Fruit fly (Drosophila melanogaster): ENCODE measurements around the gene CG13004.

CG13004 gene

DNA sequence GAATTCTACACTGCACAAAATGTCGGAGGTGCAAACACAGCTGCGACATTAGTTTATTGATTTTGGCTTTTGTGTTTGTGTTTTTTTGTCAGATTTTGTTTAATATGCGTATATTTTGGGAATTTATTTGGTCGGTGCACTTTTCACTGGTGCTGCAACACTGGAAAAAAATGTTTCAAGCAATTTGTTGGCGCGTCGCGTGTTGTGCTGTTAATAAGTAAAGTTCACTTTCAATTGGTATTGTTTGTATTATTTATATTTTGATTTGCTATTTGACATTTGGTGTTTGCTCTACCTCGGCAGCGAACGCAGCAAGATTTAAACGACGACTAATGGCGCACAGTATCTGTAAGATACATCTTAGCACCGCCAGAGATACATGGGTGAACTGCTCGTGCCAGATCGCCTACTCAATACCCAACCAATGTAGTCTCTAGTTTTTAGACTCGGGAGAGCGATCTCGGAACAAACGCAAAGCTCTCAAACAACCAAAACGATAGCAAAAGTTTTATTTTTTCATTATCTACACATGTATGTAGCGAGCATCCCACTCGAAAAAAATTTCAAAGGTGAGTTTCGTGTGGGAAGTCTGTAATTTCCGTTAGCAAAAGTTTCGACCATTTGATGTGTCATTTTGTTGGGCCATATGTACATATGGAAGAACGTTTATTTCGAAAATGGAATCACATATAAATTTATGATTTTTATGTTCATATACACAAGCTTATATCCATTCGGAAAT, 53.0 kb downstream of the CG13004 start (continued):
- TF ChIP-seq onecut (GFP tag; IDR thresholded peaks at IDR 0.05) = peak; percentile 34
- peak; percentile 44 for TF ChIP-seq cwo (GFP tag; optimal IDR thresholded peaks at IDR 0.05)
- TF ChIP-seq crol (GFP tag; IDR thresholded peaks at IDR 0.05) = no peak
- peak; percentile 58 for TF ChIP-seq Ada2b (GFP tag; IDR thresholded peaks at IDR 0.05)
- no peak for TF ChIP-seq h (optimal IDR thresholded peaks at IDR 0.05)
- peak; percentile 10 for TF ChIP-seq gcm2 (GFP tag; optimal IDR thresholded peaks at IDR 0.05)
- no peak for TF ChIP-seq pros (GFP tag; optimal IDR thresholded peaks at IDR 0.05)
- TF ChIP-seq tll (GFP tag; optimal IDR thresholded peaks at IDR 0.05) = no peak
- peak; percentile 41; the same call in 1 of the 3 replicates for TF ChIP-seq zfh1 (GFP tag; IDR thresholded peaks at IDR 0.05)
- 0 out of 2 replicates have a peak, but pooled peaks have one; percentile 20 for TF ChIP-seq CG13287 (GFP tag; IDR thresholded peaks at IDR 0.05; ENCODE audit: partially characterized antibody)
- TF ChIP-seq B-H2 (GFP tag; optimal IDR thresholded peaks at IDR 0.05) = no peak
- no peak for TF ChIP-seq CG4617 (GFP tag; optimal IDR thresholded peaks at IDR 0.05; ENCODE audit: borderline replicate concordance)
- TF ChIP-seq CG3838 (GFP tag; optimal IDR thresholded peaks at IDR 0.05) = no peak
- TF ChIP-seq CTCF (GFP tag; optimal IDR thresholded peaks at IDR 0.05) = no peak
- TF ChIP-seq sug (tag; optimal IDR thresholded peaks at IDR 0.05) = no peak
- no peak for TF ChIP-seq fu2 (GFP tag; optimal IDR thresholded peaks at IDR 0.05)
- peak; percentile 57 for TF ChIP-seq Deaf1 (tag; optimal IDR thresholded peaks at IDR 0.05)
- TF ChIP-seq CG5245 (GFP tag; optimal IDR thresholded peaks at IDR 0.05) = peak; percentile 34
- TF ChIP-seq pita (GFP tag; optimal IDR thresholded peaks at IDR 0.05) = no peak
- no peak for TF ChIP-seq abd-A (tag; optimal IDR thresholded peaks at IDR 0.05)
- TF ChIP-seq crc (GFP tag; optimal IDR thresholded peaks at IDR 0.05) = peak; percentile 24
- no peak for TF ChIP-seq CG12744 (GFP tag; optimal IDR thresholded peaks at IDR 0.05)
- TF ChIP-seq Rx (GFP tag; IDR thresholded peaks at IDR 0.05) = peak; percentile 52; the same call in 1 of the 2 replicates
- TF ChIP-seq Dll (GFP tag; IDR thresholded peaks at IDR 0.05; ENCODE audit: partially characterized antibody) = no peak
- TF ChIP-seq CG6175 (GFP tag; IDR thresholded peaks at IDR 0.05) = no peak
- peak; percentile 60 for TF ChIP-seq CG11504 (tag; optimal IDR thresholded peaks at IDR 0.05)
- peak; percentile 60; the same call in 1 of the 3 replicates for TF ChIP-seq otp (GFP tag; IDR thresholded peaks at IDR 0.05)
- TF ChIP-seq ERR (GFP tag; optimal IDR thresholded peaks at IDR 0.05) = no peak
- no peak for TF ChIP-seq CG33213 (GFP tag; optimal IDR thresholded peaks at IDR 0.05)
- TF ChIP-seq ssp (GFP tag; IDR thresholded peaks at IDR 0.05) = no peak
- TF ChIP-seq Fer3 (tag; optimal IDR thresholded peaks at IDR 0.05) = peak; percentile 26
- peak; percentile 38 to 49 for TF ChIP-seq Pdp1 (GFP tag; optimal IDR thresholded peaks at IDR 0.05)
- peak; percentile 50 for TF ChIP-seq Side (GFP tag; optimal IDR thresholded peaks at IDR 0.05)
- no peak for TF ChIP-seq CG15073 (GFP tag; optimal IDR thresholded peaks at IDR 0.05)
- TF ChIP-seq Drgx (GFP tag; IDR thresholded peaks at IDR 0.05) = peak; percentile 67
- TF ChIP-seq CG3163 (GFP tag; optimal IDR thresholded peaks at IDR 0.05) = peak; percentile 43
- peak; percentile 9 for TF ChIP-seq dm (GFP tag; optimal IDR thresholded peaks at IDR 0.05)
- peak; percentile 4 for TF ChIP-seq kay (GFP tag; optimal IDR thresholded peaks at IDR 0.05)
- 0 out of 2 replicates have a peak, but pooled peaks have one; percentile 21 for TF ChIP-seq H2.0 (GFP tag; IDR thresholded peaks at IDR 0.05)
- peak; percentile 43; the same call in 1 of the 2 replicates for TF ChIP-seq sens-2 (GFP tag; IDR thresholded peaks at IDR 0.05)
- no peak for TF ChIP-seq CG1647 (GFP tag; optimal IDR thresholded peaks at IDR 0.05)
- no peak for TF ChIP-seq psq (GFP tag; optimal IDR thresholded peaks at IDR 0.05)
- TF ChIP-seq CG10267 (tag; optimal IDR thresholded peaks at IDR 0.05) = peak; percentile 4
- no peak for TF ChIP-seq NC2β (GFP tag; optimal IDR thresholded peaks at IDR 0.05)
- peak; percentile 18 for TF ChIP-seq CG14965 (GFP tag; optimal IDR thresholded peaks at IDR 0.05; ENCODE audit: borderline replicate concordance)
- no peak for TF ChIP-seq gsb (GFP tag; IDR thresholded peaks at IDR 0.05)
- TF ChIP-seq sim (GFP tag; IDR thresholded peaks at IDR 0.05) = no peak
- TF ChIP-seq sna (GFP tag; IDR thresholded peaks at IDR 0.05; ENCODE audit: partially characterized antibody) = no peak
- TF ChIP-seq Hmx (GFP tag; optimal IDR thresholded peaks at IDR 0.05) = no peak
- TF ChIP-seq CG2120 (GFP tag; optimal IDR thresholded peaks at IDR 0.05) = peak; percentile 60

All from whole organism, embryonic.